Worm (Caenorhabditis elegans) whole organism, late embryonic: Measurements from ENCODE around the gene Y53G8AM.6.

Source experiments
- C08G9.2 ChIP-seq: sonication (generic microtip); optimal IDR thresholded peaks from 2 replicates; lab custom pipeline; 2016; ENCODE audit warnings: mild to moderate bottlenecking, missing genetic modification characterization, moderate library complexity, missing compliant biosample characterization
- C38D4.7 ChIP-seq: fragments of 200-800 bp; sonication (Bioruptor generic); optimal IDR thresholded peaks from 2 replicates; lab custom pipeline; 2018; ENCODE audit warnings: mild to moderate bottlenecking, missing genetic modification characterization, moderate library complexity, missing compliant biosample characterization
- F13H6.1 ChIP-seq: sonication (generic microtip); optimal IDR thresholded peaks from 2 replicates; lab custom pipeline; 2016; ENCODE audit warnings: missing genetic modification characterization, missing compliant biosample characterization
- K02D7.2 ChIP-seq: sonication (generic microtip); optimal IDR thresholded peaks from 2 replicates; lab custom pipeline; 2017; ENCODE audit warnings: mild to moderate bottlenecking, missing genetic modification characterization, missing compliant biosample characterization
- Y22D7AL.16 ChIP-seq: sonication (generic microtip); optimal IDR thresholded peaks from 2 replicates; lab custom pipeline; 2016; ENCODE audit warnings: missing genetic modification characterization, missing compliant biosample characterization
- ahr-1 ChIP-seq: sonication (generic microtip); optimal IDR thresholded peaks from 2 replicates; lab custom pipeline; 2016; ENCODE audit warnings: missing genetic modification characterization, missing compliant biosample characterization
- ama-1 ChIP-seq: fragments of 150-350 bp; optimal IDR thresholded peaks from 2 replicates; lab custom pipeline; 2014
- ceh-14 ChIP-seq: sonication (generic microtip); optimal IDR thresholded peaks from 2 replicates; lab custom pipeline; 2016; ENCODE audit warnings: missing genotype, missing genetic modification characterization, missing compliant biosample characterization
- ceh-18 ChIP-seq: sonication (generic microtip); optimal IDR thresholded peaks from 2 replicates; lab custom pipeline; 2016; ENCODE audit warnings: missing genetic modification characterization, missing compliant biosample characterization
- ceh-19 ChIP-seq: fragments of 200-800 bp; sonication (Bioruptor generic); optimal IDR thresholded peaks from 2 replicates; lab custom pipeline; 2018; ENCODE audit warnings: mild to moderate bottlenecking, missing genetic modification characterization, missing compliant biosample characterization
- ceh-2 ChIP-seq: sonication (generic microtip); optimal IDR thresholded peaks from 2 replicates; lab custom pipeline; 2016; ENCODE audit warnings: missing genotype, missing genetic modification characterization, missing compliant biosample characterization
- ceh-30 ChIP-seq: fragments of 150-350 bp; optimal IDR thresholded peaks from 2 replicates; lab custom pipeline; 2014; ENCODE audit warnings: missing biosample characterization, missing genetic modification characterization
- ceh-31 ChIP-seq: sonication (generic microtip); optimal IDR thresholded peaks from 2 replicates; lab custom pipeline; 2016; ENCODE audit warnings: missing genetic modification characterization, missing compliant biosample characterization
- ceh-34 ChIP-seq: sonication (generic microtip); optimal IDR thresholded peaks from 2 replicates; lab custom pipeline; 2016; ENCODE audit warnings: mild to moderate bottlenecking, missing genetic modification characterization, missing compliant biosample characterization
- ceh-48 ChIP-seq: sonication (generic microtip); optimal IDR thresholded peaks from 2 replicates; lab custom pipeline; 2016; ENCODE audit warnings: missing genetic modification characterization, inconsistent platforms, missing compliant biosample characterization
- ceh-9 ChIP-seq: sonication (generic microtip); optimal IDR thresholded peaks from 2 replicates; lab custom pipeline; 2016; ENCODE audit warnings: mild to moderate bottlenecking, missing genetic modification characterization, inconsistent platforms, missing compliant biosample characterization
- dmd-4 ChIP-seq: sonication (generic microtip); optimal IDR thresholded peaks from 2 replicates; lab custom pipeline; 2016; ENCODE audit warnings: borderline replicate concordance, missing genetic modification characterization, missing compliant biosample characterization
- elt-4 ChIP-seq: sonication (generic microtip); optimal IDR thresholded peaks from 2 replicates; lab custom pipeline; 2016; ENCODE audit warnings: missing genetic modification characterization, missing compliant biosample characterization
- ets-4 ChIP-seq: sonication (generic microtip); optimal IDR thresholded peaks from 2 replicates; lab custom pipeline; 2016; ENCODE audit warnings: missing genetic modification characterization, missing compliant biosample characterization
- gmeb-2 ChIP-seq: sonication (generic microtip); optimal IDR thresholded peaks from 2 replicates; lab custom pipeline; 2016; ENCODE audit warnings: missing genetic modification characterization, inconsistent platforms, missing compliant biosample characterization
- hlh-30 ChIP-seq: sonication (generic microtip); optimal IDR thresholded peaks from 2 replicates; lab custom pipeline; 2017; ENCODE audit warnings: antibody characterized with exemption, missing genetic modification characterization, missing compliant biosample characterization; ENCODE audit not compliant: insufficient read depth
- hlh-6 ChIP-seq: sonication (generic microtip); optimal IDR thresholded peaks from 2 replicates; lab custom pipeline; 2016; ENCODE audit warnings: missing genotype, missing genetic modification characterization, missing compliant biosample characterization
- lin-11 ChIP-seq: fragments of 200-800 bp; sonication (Bioruptor generic); optimal IDR thresholded peaks from 2 replicates; lab custom pipeline; 2018; ENCODE audit warnings: mild to moderate bottlenecking, missing genetic modification characterization, missing compliant biosample characterization
- nfya-1 ChIP-seq: sonication (generic microtip); optimal IDR thresholded peaks from 2 replicates; lab custom pipeline; 2017; ENCODE audit warnings: missing genetic modification characterization, mild to moderate bottlenecking, missing compliant biosample characterization, antibody characterized with exemption, moderate library complexity
- npax-4 ChIP-seq: sonication (generic microtip); optimal IDR thresholded peaks from 2 replicates; lab custom pipeline; 2016; ENCODE audit warnings: missing genetic modification characterization, missing compliant biosample characterization
- pat-9 ChIP-seq: fragments of 200-800 bp; sonication (Bioruptor generic); optimal IDR thresholded peaks from 2 replicates; lab custom pipeline; 2018; ENCODE audit warnings: mild to moderate bottlenecking, missing genetic modification characterization, moderate library complexity, missing compliant biosample characterization
- pax-1 ChIP-seq: fragments of 150-350 bp; optimal IDR thresholded peaks from 2 replicates; lab custom pipeline; 2014; ENCODE audit warnings: missing biosample characterization, missing genetic modification characterization
- pha-2 ChIP-seq: sonication (generic microtip); optimal IDR thresholded peaks from 2 replicates; lab custom pipeline; 2017; ENCODE audit warnings: mild to moderate bottlenecking, missing genetic modification characterization, missing compliant biosample characterization
- pha-4 ChIP-seq: fragments of 150-350 bp; optimal IDR thresholded peaks from 2 replicates; lab custom pipeline; 2018; ENCODE audit warnings: missing biosample characterization, missing genetic modification reagents, missing genetic modification characterization
- ref-2 ChIP-seq: sonication (generic microtip); optimal IDR thresholded peaks from 2 replicates; lab custom pipeline; 2016; ENCODE audit warnings: missing genetic modification characterization, missing compliant biosample characterization
- rnt-1 ChIP-seq: sonication (generic microtip); optimal IDR thresholded peaks from 2 replicates; lab custom pipeline; 2016; ENCODE audit warnings: missing genetic modification characterization, missing compliant biosample characterization
- sox-4 ChIP-seq: sonication (generic microtip); optimal IDR thresholded peaks from 2 replicates; lab custom pipeline; 2017; ENCODE audit warnings: mild to moderate bottlenecking, missing genetic modification characterization, inconsistent platforms, missing compliant biosample characterization
- tbx-2 ChIP-seq: sonication (generic microtip); optimal IDR thresholded peaks from 2 replicates; lab custom pipeline; 2016; ENCODE audit warnings: missing genetic modification characterization, missing compliant biosample characterization
- tbx-7 ChIP-seq: sonication (generic microtip); optimal IDR thresholded peaks from 2 replicates; lab custom pipeline; 2016; ENCODE audit warnings: missing genotype, missing genetic modification characterization, missing compliant biosample characterization
- unc-42 ChIP-seq: sonication (generic microtip); optimal IDR thresholded peaks from 2 replicates; lab custom pipeline; 2016; ENCODE audit warnings: missing genotype, missing genetic modification characterization, missing compliant biosample characterization
- unc-86 ChIP-seq: sonication (generic microtip); optimal IDR thresholded peaks from 2 replicates; lab custom pipeline; 2016; ENCODE audit warnings: missing genetic modification characterization, missing compliant biosample characterization
- zip-5 ChIP-seq: sonication (generic microtip); optimal IDR thresholded peaks from 2 replicates; lab custom pipeline; 2016; ENCODE audit warnings: missing genetic modification characterization, missing compliant biosample characterization
- ztf-16 ChIP-seq: sonication (generic microtip); optimal IDR thresholded peaks from 2 replicates; lab custom pipeline; 2017; ENCODE audit warnings: missing genetic modification characterization, missing compliant biosample characterization

Y53G8AM.6 gene

DNA sequence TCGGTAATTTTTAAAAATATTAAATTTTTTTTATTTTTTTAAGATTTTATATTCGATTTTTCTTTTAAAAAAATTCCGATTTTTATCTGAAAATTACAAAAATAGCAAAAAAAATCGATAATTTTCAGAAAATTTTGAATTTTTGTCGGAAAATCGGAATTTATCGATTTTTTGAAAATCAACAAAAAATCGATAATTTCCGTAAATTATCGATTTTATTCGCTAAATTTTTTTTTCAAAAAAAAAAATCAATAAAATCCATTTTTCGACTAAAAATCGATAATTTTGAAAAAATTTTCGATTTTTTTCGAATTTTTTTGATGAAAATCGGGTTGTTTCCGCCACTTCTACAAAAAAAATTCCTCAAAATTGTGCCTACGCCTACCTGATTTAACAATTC, 17.2 kb downstream of the Y53G8AM.6 start:
- TF ChIP-seq ceh-48 (tag; lab: Kevin White, UChicago) (peak; percentile 41), K02D7.2 (tag; lab: Kevin White, UChicago) (no peak)

DNA sequence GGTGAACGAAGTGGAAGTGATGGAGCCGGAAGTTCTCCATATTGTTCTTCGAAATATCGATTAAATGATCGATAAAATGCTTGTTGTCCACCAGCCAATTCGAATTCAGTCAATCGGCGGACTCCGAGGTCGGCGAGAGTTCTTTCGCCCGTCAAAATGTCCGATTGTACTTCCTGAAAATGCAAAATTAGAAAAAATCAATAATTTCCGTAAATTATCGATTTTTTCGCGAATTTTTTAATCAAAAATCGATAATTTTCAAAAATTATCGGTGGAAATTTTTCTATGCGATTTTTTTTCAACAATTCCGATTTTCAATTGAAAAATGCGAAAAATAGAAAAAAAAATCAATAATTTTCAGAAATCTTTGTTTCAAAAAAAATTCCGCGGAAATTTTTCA, 17.6 kb downstream of the Y53G8AM.6 start:
- TF ChIP-seq rnt-1 (tag; lab: Kevin White, UChicago) (no peak), nfya-1 (tag; lab: Kevin White, UChicago) (no peak)

DNA sequence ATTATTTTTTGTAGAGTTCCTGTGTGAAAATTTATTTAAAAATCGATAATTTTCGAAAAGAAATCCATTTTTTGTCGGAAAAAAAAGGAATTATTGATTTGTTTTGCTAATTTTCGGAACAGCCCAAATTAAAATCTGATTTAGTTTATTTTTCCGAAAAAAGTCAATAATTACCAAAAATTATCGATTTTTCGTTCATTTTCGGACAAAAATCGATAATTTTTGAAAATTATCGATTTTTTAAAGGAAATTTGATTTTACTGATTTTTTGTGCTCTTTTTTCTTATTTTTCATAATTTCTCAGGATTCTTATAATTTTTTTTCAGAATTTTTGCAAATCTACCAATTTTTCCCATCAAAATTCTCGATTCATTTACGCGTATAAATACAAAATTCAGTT, 18.2 kb downstream of the Y53G8AM.6 start:
- TF ChIP-seq ahr-1 (tag; lab: Kevin White, UChicago), result no peak
- peak; percentile 18 for TF ChIP-seq ceh-48 (tag; lab: Kevin White, UChicago)

DNA sequence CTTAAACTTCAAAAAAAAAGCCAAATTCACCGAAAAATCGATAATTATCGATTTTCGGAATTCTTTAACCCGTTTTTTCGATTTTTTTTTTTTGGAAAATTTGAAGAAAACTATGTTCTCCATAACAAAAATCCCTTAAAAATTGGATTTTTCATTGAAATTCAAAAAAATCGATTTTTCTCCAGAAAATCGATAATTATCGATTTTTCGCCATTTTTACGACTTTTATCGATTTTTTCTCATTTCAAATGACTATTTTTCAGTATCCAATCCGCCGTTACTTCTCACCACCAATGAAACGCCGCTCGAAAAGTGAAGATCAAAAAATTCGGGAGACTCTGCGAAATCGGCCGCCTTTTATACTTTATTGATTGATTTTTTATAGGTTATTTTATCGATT, 18.7 kb downstream of the Y53G8AM.6 start:
- no peak for TF ChIP-seq ama-1 (lab: Kevin White, UChicago)
- TF ChIP-seq lin-11 (tag; lab: Kevin White, UChicago), result no peak
- TF ChIP-seq hlh-6, result no peak
- TF ChIP-seq ztf-16 (tag; lab: Kevin White, UChicago), result no peak
- TF ChIP-seq C08G9.2, result no peak
- TF ChIP-seq Y22D7AL.16, result no peak
- no peak for TF ChIP-seq C38D4.7
- no peak for TF ChIP-seq ref-2 (tag; lab: Kevin White, UChicago)
- TF ChIP-seq pha-2 (tag; lab: Kevin White, UChicago), result no peak
- TF ChIP-seq ceh-34 (tag; lab: Kevin White, UChicago), result no peak
- TF ChIP-seq hlh-30 (tag; lab: Kevin White, UChicago), result no peak

DNA sequence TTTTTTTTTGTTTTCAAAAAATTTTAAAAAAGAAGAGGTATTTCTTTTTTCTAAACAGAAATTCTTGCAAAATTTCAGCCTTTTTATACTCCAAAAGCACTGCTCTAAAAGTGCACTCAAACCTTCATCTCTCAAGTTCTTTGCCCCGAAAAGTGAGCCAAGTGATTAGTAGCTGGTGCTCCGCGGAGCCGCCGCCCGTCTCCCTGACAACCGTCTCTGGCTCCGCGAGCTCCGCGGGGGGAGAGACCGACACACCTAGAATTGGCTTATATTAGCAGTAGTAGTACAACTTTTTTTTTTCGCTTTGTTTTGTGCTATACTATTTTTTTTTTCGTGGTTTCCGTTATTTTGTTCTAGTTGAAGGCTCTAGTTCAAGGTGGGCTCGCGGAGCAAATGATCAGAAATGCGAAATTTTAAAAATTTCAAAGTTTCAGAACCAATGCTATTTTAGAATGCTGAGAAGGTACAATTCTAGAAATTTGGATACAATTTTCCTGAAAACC, 26.9 kb downstream of the Y53G8AM.6 start, which contains the start of gene Y53G8AL.1:
Gene Y53G8AL.1 (plus strand): TSS at position 453 of the 503 bp plus-strand sequence.
- TF ChIP-seq sox-4, result no peak
- TF ChIP-seq lin-11 (tag; lab: Kevin White, UChicago), result no peak
- no peak for TF ChIP-seq npax-4 (tag; lab: Kevin White, UChicago)
- peak; percentile 40 for TF ChIP-seq ceh-14 (tag; lab: Kevin White, UChicago)

DNA sequence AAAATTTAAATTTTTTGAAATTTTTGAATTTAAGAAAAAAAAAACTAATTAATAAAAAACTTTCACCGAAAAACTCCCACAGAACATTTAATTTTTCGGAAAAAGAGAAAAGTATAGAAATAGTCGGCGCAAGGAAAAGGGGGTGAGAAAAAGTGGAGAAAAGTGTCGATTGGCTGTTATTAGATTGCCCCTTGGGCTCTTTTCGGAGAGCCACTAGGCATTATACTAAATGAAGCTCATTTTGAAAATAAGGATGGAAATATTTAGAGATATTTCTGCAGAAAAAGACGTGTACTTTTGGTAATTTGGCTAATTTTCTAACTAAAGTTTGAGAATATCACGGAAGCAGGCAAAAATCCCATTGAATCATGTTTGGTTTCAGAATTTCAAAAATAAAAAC, 35.5 kb downstream of the Y53G8AM.6 start:
- TF ChIP-seq ets-4 (tag; lab: Kevin White, UChicago), result no peak
- TF ChIP-seq unc-42 (tag; lab: Kevin White, UChicago), result peak; percentile 89

DNA sequence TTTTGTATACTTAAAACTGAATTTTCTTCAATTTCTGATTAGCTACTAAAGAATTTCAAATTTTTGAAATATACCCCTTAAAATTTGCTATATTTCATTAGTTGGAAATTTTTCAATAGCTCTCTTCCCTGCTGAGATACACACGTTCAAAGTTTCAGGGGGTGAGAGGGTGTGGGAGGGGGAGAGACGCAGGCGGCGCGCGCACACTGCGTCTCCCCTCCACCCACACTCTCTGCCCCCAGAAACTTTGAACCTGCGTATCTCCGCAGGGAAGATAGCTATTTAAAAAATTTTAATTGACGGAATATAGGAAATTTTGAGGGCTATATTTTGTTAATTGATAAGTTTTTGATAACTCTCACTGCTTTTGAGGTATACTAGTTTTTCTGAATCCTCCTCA, 36.9 kb downstream of the Y53G8AM.6 start:
- TF ChIP-seq ceh-9 (tag; lab: Kevin White, UChicago) (no peak), elt-4 (tag; lab: Kevin White, UChicago) (no peak), pat-9 (tag; lab: Kevin White, UChicago) (no peak), lin-11 (tag; lab: Kevin White, UChicago) (no peak), pha-2 (tag; lab: Kevin White, UChicago) (no peak), zip-5 (tag; lab: Kevin White, UChicago) (no peak), tbx-7 (no peak), tbx-2 (tag; lab: Kevin White, UChicago) (no peak)

DNA sequence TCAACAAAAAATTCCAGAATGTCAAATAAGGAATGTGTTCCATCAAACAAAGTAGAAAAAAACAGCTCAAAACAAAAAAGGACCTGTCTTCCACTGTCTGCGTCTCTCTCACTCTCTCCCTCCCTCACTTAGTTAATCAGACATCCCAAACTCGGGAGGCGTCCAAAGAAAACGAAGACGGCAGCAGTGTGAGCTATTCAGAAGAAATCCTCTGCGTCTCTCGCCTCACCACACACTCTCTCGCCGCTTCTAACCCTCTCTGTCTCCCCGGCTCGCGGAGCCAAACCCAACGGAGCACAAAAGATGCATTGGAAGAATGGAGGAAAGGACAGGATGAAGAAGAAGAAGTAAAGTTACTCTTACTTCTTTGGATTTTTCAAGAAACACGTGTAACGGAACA, 39.3 kb downstream of the Y53G8AM.6 start:
- no peak for TF ChIP-seq unc-86 (tag; lab: Kevin White, UChicago)
- TF ChIP-seq ceh-31, result peak; percentile 75
- TF ChIP-seq ceh-30, result no peak
- no peak for TF ChIP-seq tbx-7
- TF ChIP-seq pha-2 (tag; lab: Kevin White, UChicago), result no peak
- no peak for TF ChIP-seq lin-11 (tag; lab: Kevin White, UChicago)
- TF ChIP-seq ceh-34 (tag; lab: Kevin White, UChicago), result no peak
- no peak for TF ChIP-seq gmeb-2 (tag; lab: Kevin White, UChicago)
- peak; percentile 62 for TF ChIP-seq unc-42 (tag; lab: Kevin White, UChicago)
- no peak for TF ChIP-seq ceh-19 (GFP tag; lab: Kevin White, UChicago)
- no peak for TF ChIP-seq F13H6.1
- TF ChIP-seq ahr-1 (tag; lab: Kevin White, UChicago), result no peak
- peak; percentile 4 for TF ChIP-seq tbx-2 (tag; lab: Kevin White, UChicago)
- no peak for TF ChIP-seq ceh-18 (tag; lab: Kevin White, UChicago)
- TF ChIP-seq ceh-9 (tag; lab: Kevin White, UChicago), result no peak
- TF ChIP-seq ceh-2 (tag; lab: Kevin White, UChicago), result no peak
- TF ChIP-seq pax-1, result no peak
- TF ChIP-seq nfya-1 (tag; lab: Kevin White, UChicago), result peak; percentile 59
- no peak for TF ChIP-seq pha-4 (tag; lab: Kevin White, UChicago)
- no peak for TF ChIP-seq dmd-4
